Fruit fly (Drosophila melanogaster): ENCODE measurements around the gene JMJD5.

DNA sequence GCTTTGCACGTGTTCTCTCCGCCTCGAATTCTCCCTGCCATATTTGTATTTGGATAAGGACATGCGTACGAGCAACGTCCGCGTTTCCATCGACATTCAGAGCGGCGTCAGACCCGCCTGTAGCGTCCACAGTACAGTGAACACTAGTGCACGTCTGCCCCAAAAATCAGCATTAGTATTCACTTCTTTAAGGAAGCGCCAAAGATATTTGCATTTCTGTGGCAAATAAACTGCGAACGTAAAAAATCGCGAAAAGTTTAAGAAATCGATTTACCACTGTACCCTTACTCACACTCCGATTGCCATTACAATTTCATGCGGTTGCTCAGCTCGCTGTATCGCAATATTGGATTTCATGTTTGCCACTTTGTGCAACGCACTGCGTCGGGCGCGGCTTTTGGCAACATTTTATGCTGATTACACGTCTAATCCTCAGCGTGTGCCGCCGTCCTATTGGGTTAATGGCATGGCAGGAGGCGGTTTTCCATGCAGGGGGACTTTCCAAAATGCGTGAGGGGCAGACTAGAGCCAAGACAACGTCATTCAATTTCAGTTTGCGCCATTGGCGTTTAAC, 38.4 kb downstream of the JMJD5 start:
- TF ChIP-seq Crg-1 (GFP tag; optimal IDR thresholded peaks at IDR 0.05) (no peak), tj (GFP tag; optimal IDR thresholded peaks at IDR 0.05) (no peak), CG7045 (GFP tag; optimal IDR thresholded peaks at IDR 0.05) (peak; percentile 56), CG7101 (tag; optimal IDR thresholded peaks at IDR 0.05) (peak; percentile 45), CG5204 (GFP tag; optimal IDR thresholded peaks at IDR 0.05) (peak; percentile 9), bab1 (GFP tag; optimal IDR thresholded peaks at IDR 0.05) (peak; percentile 59), CG14711 (tag; optimal IDR thresholded peaks at IDR 0.05) (peak; percentile 27), cic (GFP tag; optimal IDR thresholded peaks at IDR 0.05) (no peak)

All from whole organism, adult.